Fruit fly (Drosophila melanogaster) Kc167 (cell line): Measurements from ENCODE around the gene CG12206.

Source experiments
- Myc ChIP-seq: fragments of >200 bp; optimal IDR thresholded peaks from 2 replicates; lab custom pipeline; 2017; ENCODE audit warnings: missing external identifiers
- Sin3A ChIP-seq: fragments of >200 bp; optimal IDR thresholded peaks from 2 replicates; lab custom pipeline; 2018; ENCODE audit warnings: missing external identifiers
- h ChIP-seq: fragments of >200 bp; optimal IDR thresholded peaks from 3 replicates; lab custom pipeline; 2018; ENCODE audit warnings: missing external identifiers
- insv ChIP-seq: fragments of >200 bp; optimal IDR thresholded peaks from 3 replicates; lab custom pipeline; 2018; ENCODE audit warnings: missing external identifiers
- psq ChIP-seq: fragments of >200 bp; optimal IDR thresholded peaks from 2 replicates; lab custom pipeline; 2017; ENCODE audit warnings: missing external identifiers

DNA sequence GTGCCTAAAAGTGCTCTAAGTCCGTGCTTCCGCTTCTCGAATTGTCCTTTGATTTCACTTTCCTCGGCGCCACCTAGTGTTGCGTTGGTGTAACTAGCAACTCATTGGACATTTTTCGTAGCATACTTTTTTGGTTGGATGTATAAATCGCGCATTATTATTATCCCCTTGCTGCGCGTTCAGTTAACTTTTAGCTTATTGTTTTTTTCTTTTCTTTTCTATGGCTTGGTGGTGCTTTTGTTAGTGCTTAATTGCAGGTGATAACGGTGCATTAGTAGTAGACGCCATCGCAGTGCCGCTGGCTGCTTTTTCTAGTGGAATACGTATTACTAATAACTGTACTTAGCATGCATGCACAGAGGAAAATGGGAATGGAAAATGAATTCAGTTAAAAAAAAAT, 6.7 kb upstream of the CG12206 start:
- no peak for TF ChIP-seq Myc (lab: Kevin White, UChicago)
- TF ChIP-seq Sin3A (lab: Kevin White, UChicago), result no peak
- no peak for TF ChIP-seq h (lab: Kevin White, UChicago)
- no peak for TF ChIP-seq insv (lab: Kevin White, UChicago)
- no peak for TF ChIP-seq psq
